Fruit fly (Drosophila melanogaster) whole organism: ENCODE data around the gene CG7730.

Source experiments
- CG8478 ChIP-seq: fragments of >200 bp; optimal IDR thresholded peaks from 2 replicates; lab custom pipeline; 2018; ENCODE audit warnings: inconsistent platforms
- pan ChIP-seq: fragments of >200 bp; optimal IDR thresholded peaks from 2 replicates; lab custom pipeline; 2017
- psq ChIP-seq: fragments of >200 bp; optimal IDR thresholded peaks from 2 replicates; lab custom pipeline; 2017
- usp ChIP-seq: fragments of >200 bp; optimal IDR thresholded peaks from 2 replicates; lab custom pipeline; 2017; ENCODE audit warnings: missing biosample characterization, missing genetic modification characterization, mixed read lengths

- TF ChIP-seq usp = no peak
- TF ChIP-seq psq (lab: Kevin White, UChicago) = no peak
- no peak for TF ChIP-seq pan
- no peak for TF ChIP-seq CG8478 (lab: Kevin White, UChicago)
These were observed 50.0 kb downstream of the CG7730 start for dm6 chr3L:17077273-17077672.
